Worm (Caenorhabditis elegans) whole organism, early embryonic: ENCODE results near the gene gst-30.
A peak's percentile ranks its signal among the peaks of the same experiment; 100 is the strongest.

Experiments used
- B0310.2 ChIP-seq: sonication (generic microtip); optimal IDR thresholded peaks from 2 replicates; lab custom pipeline; 2016; ENCODE audit warnings: mild to moderate bottlenecking, missing genetic modification characterization, missing compliant biosample characterization
- F13C5.2 ChIP-seq: sonication (generic microtip); optimal IDR thresholded peaks from 2 replicates; lab custom pipeline; 2017; ENCODE audit warnings: mild to moderate bottlenecking, missing genetic modification characterization, inconsistent platforms, missing compliant biosample characterization
- aly-1 ChIP-seq: sonication (generic microtip); optimal IDR thresholded peaks from 2 replicates; lab custom pipeline; 2016; ENCODE audit warnings: missing genetic modification characterization, missing compliant biosample characterization
- ama-1 ChIP-seq: fragments of 150-350 bp; optimal IDR thresholded peaks from 2 replicates; lab custom pipeline; 2014
- ceh-13 ChIP-seq: fragments of 200-800 bp; sonication (Bioruptor generic); optimal IDR thresholded peaks from 2 replicates; lab custom pipeline; 2018; ENCODE audit warnings: mild to moderate bottlenecking, missing genetic modification characterization, missing compliant biosample characterization
- ceh-36 ChIP-seq: sonication (generic microtip); optimal IDR thresholded peaks from 2 replicates; lab custom pipeline; 2016; ENCODE audit warnings: missing genetic modification characterization, inconsistent platforms, missing compliant biosample characterization
- ets-7 ChIP-seq: sonication (generic microtip); optimal IDR thresholded peaks from 2 replicates; lab custom pipeline; 2016; ENCODE audit warnings: missing genotype, missing genetic modification characterization, missing compliant biosample characterization
- flt-1 ChIP-seq: fragments of 200-800 bp; sonication (Bioruptor generic); IDR thresholded peaks from 2 replicates; pipeline ENCODE4 v1.3.6; 2022; ENCODE audit warnings: missing genetic modification characterization, missing compliant biosample characterization
- hmbx-1 ChIP-seq: sonication (generic microtip); optimal IDR thresholded peaks from 2 replicates; lab custom pipeline; 2016; ENCODE audit warnings: mild to moderate bottlenecking, missing genetic modification characterization, missing compliant biosample characterization
- hmg-4 ChIP-seq: fragments of 200-800 bp; sonication (Bioruptor generic); optimal IDR thresholded peaks from 2 replicates; lab custom pipeline; 2018; ENCODE audit warnings: mild to moderate bottlenecking, missing genetic modification characterization, missing compliant biosample characterization
- hnd-1 ChIP-seq: sonication (generic microtip); optimal IDR thresholded peaks from 2 replicates; lab custom pipeline; 2016; ENCODE audit warnings: missing genetic modification characterization, missing compliant biosample characterization
- pes-1 ChIP-seq: fragments of 200-800 bp; sonication (Bioruptor generic); IDR thresholded peaks from 2 replicates; pipeline ENCODE4 v1.3.6; 2022; ENCODE audit warnings: missing genetic modification reagents, missing genetic modification characterization, missing compliant biosample characterization
- scrt-1 ChIP-seq: fragments of 200-800 bp; sonication (Bioruptor generic); IDR thresholded peaks from 2 replicates; pipeline ENCODE4 v1.3.6; 2022; ENCODE audit warnings: missing genetic modification characterization, missing compliant biosample characterization
- sea-1 ChIP-seq: fragments of 200-800 bp; sonication (Bioruptor generic); conservative IDR thresholded peaks from 2 replicates; pipeline ENCODE4 v1.3.6; 2022; ENCODE audit warnings: missing genetic modification characterization, missing compliant biosample characterization
- tbx-11 ChIP-seq: fragments of 200-800 bp; sonication (Bioruptor generic); IDR thresholded peaks from 2 replicates; pipeline ENCODE4 v1.3.6; 2022; ENCODE audit warnings: missing genetic modification characterization, missing compliant biosample characterization
- tbx-37 ChIP-seq: fragments of 200-800 bp; sonication (Bioruptor generic); conservative IDR thresholded peaks from 2 replicates; pipeline ENCODE4 v1.3.6; 2022; ENCODE audit warnings: missing genetic modification reagents, missing genetic modification characterization, missing compliant biosample characterization
- tra-4 ChIP-seq: sonication (generic microtip); optimal IDR thresholded peaks from 2 replicates; lab custom pipeline; 2017; ENCODE audit warnings: missing genetic modification characterization, missing compliant biosample characterization

The gst-30 gene

DNA sequence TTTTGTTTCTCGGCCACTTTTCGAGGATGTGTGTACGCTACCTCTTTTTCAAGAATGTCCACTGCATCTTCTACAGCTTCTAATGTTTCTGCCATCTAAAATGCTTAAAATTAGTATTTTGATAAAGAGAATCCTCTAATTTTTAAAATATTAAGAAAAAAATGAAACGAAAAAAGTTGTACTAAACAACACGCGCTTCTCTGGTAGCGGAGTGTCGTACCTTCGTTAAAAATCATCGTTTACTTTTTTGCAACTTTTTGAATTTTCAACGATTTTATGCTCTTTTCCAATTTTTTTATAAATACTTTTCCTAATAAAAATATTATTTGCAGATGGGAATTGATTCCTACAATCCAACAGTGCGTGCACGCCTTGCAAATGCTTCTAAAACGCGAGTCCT lies 10.8 kb upstream of the gst-30 start, which contains the start of the genes gldi-11 and ZK546.2:
gldi-11 (minus strand) TSS at position 95 of the 400 bp plus-strand sequence.
ZK546.2 (plus strand) TSS at position 333 of the 400 bp plus-strand sequence.
- TF ChIP-seq ets-7 (no peak), hmbx-1 (tag; lab: Kevin White, UChicago) (no peak), ceh-36 (tag; lab: Kevin White, UChicago) (no peak), ama-1 (no peak), F13C5.2 (tag; lab: Kevin White, UChicago) (no peak), scrt-1 (GFP tag; lab: Robert Waterston, UW) (no peak), flt-1 (GFP tag; lab: Robert Waterston, UW) (no peak), pes-1 (GFP tag; lab: Robert Waterston, UW) (no peak), hmg-4 (no peak), tra-4 (tag; lab: Kevin White, UChicago) (no peak), aly-1 (tag; lab: Kevin White, UChicago) (no peak), ceh-13 (no peak), B0310.2 (no peak), tbx-37 (no peak), sea-1 (GFP tag; lab: Robert Waterston, UW) (no peak), tbx-11 (GFP tag; lab: Robert Waterston, UW) (no peak), hnd-1 (tag; lab: Kevin White, UChicago) (no peak)

DNA sequence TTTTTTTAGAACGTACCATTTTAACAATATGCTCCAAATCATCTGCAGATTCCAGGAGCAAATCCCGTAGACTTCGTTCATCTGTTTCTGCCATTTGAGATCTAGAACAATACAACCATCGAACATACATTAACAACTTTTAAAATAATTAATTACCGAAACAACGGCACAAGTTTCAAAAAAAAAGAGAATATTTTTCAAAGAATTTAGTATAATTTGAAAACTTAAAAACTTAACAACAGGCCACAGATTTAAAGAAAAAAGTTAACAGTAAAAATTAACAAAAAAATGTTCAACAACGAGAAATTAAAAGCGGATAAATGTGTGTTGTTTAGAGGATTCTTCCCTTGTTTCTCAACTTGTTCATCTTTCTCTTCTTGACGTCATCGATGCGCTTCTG lies 9.0 kb upstream of the gst-30 start, which contains the start of gene mdt-4:
mdt-4 (minus strand) TSS at position 101 of the 400 bp plus-strand sequence.
- TF ChIP-seq hnd-1 (tag; lab: Kevin White, UChicago) (no peak), ama-1 (no peak), sea-1 (GFP tag; lab: Robert Waterston, UW) (no peak), ceh-13 (no peak), hmg-4 (no peak), scrt-1 (GFP tag; lab: Robert Waterston, UW) (no peak), tbx-11 (GFP tag; lab: Robert Waterston, UW) (no peak), ceh-36 (tag; lab: Kevin White, UChicago) (no peak), flt-1 (GFP tag; lab: Robert Waterston, UW) (no peak), tbx-37 (no peak), B0310.2 (no peak), tra-4 (tag; lab: Kevin White, UChicago) (no peak), hmbx-1 (tag; lab: Kevin White, UChicago) (no peak), F13C5.2 (tag; lab: Kevin White, UChicago) (no peak), ets-7 (no peak), aly-1 (tag; lab: Kevin White, UChicago) (no peak), pes-1 (GFP tag; lab: Robert Waterston, UW) (no peak)

DNA sequence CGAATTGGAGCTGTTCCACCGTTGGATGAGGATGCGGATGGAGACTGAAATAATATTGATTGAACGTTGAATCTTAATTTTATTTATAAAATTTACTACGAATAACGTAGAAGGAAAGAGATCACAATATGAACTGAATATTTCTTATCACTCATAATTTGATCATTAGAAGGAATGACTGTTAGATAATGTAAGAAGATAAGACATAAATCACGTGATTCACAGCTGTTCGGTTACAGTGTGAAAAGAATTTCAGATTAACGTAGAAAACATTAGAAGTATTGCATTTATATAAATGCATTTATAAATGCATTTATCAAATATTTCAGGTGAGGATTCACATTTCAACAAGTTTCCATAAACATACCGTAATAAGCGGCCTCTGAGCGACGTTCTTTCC lies 8.0 kb upstream of the gst-30 start:
- no peak for TF ChIP-seq flt-1 (GFP tag; lab: Robert Waterston, UW)
- TF ChIP-seq ceh-13, result no peak
- TF ChIP-seq ceh-36 (tag; lab: Kevin White, UChicago), result no peak
- TF ChIP-seq F13C5.2 (tag; lab: Kevin White, UChicago), result no peak
- no peak for TF ChIP-seq tbx-11 (GFP tag; lab: Robert Waterston, UW)

DNA sequence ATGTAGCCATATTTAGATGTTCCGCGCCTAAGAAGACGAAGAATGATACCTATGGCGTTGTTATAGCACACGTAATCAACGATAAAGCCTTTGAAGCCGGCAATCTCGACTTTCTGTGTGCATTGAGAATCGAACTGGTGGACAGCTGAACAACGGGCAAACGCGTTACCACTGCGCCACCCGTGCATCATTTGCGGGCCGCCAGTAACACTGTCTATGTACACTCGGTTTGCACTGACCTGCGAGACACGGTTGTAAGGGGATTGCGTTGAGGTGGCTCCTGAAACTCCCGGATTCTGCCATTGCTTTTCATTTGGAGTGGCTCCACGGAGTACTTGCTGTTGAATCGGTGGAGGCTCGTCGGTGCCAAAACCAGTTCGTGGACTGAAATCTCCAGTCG lies 7.5 kb upstream of the gst-30 start:
- peak; percentile 74; the same call in 1 of the 2 replicates for TF ChIP-seq tbx-11 (GFP tag; lab: Robert Waterston, UW)
- TF ChIP-seq hmbx-1 (tag; lab: Kevin White, UChicago), result peak; percentile 58
- peak; percentile 79 for TF ChIP-seq sea-1 (GFP tag; lab: Robert Waterston, UW)
- TF ChIP-seq aly-1 (tag; lab: Kevin White, UChicago), result peak; percentile 87
- peak; percentile 22 for TF ChIP-seq ama-1
- TF ChIP-seq pes-1 (GFP tag; lab: Robert Waterston, UW), result peak; percentile 90
- peak; percentile 95 for TF ChIP-seq hmg-4
- TF ChIP-seq ceh-13, result peak; percentile 79
- TF ChIP-seq F13C5.2 (tag; lab: Kevin White, UChicago), result peak; percentile 68
- peak; percentile 79 for TF ChIP-seq flt-1 (GFP tag; lab: Robert Waterston, UW)
- TF ChIP-seq B0310.2, result peak; percentile 83
- TF ChIP-seq ets-7, result peak; percentile 29
- no peak for TF ChIP-seq tra-4 (tag; lab: Kevin White, UChicago)
- peak; percentile 85 for TF ChIP-seq scrt-1 (GFP tag; lab: Robert Waterston, UW)
- peak; percentile 89 for TF ChIP-seq ceh-36 (tag; lab: Kevin White, UChicago)
- peak; percentile 71 for TF ChIP-seq tbx-37
- peak; percentile 47 for TF ChIP-seq hnd-1 (tag; lab: Kevin White, UChicago)

ce11 chrII:4941541-4942206 lies 6.8 kb upstream of the gst-30 start, which contains the start of gene ZK546.19:
Gene ZK546.19 (plus strand): TSS chrII:4941726.
- TF ChIP-seq tbx-11 (GFP tag; lab: Robert Waterston, UW), result no peak
- no peak for TF ChIP-seq sea-1 (GFP tag; lab: Robert Waterston, UW)
- no peak for TF ChIP-seq tra-4 (tag; lab: Kevin White, UChicago)
- no peak for TF ChIP-seq hmg-4
- no peak for TF ChIP-seq hnd-1 (tag; lab: Kevin White, UChicago)
- no peak for TF ChIP-seq pes-1 (GFP tag; lab: Robert Waterston, UW)
- no peak for TF ChIP-seq ceh-13
- no peak for TF ChIP-seq B0310.2
- no peak for TF ChIP-seq aly-1 (tag; lab: Kevin White, UChicago)
- TF ChIP-seq ceh-36 (tag; lab: Kevin White, UChicago), result no peak
- TF ChIP-seq tbx-37, result no peak

- no peak for TF ChIP-seq hmbx-1 (tag; lab: Kevin White, UChicago)
- TF ChIP-seq tbx-11 (GFP tag; lab: Robert Waterston, UW), result no peak
- TF ChIP-seq F13C5.2 (tag; lab: Kevin White, UChicago), result no peak
- no peak for TF ChIP-seq ets-7
- no peak for TF ChIP-seq sea-1 (GFP tag; lab: Robert Waterston, UW)
- no peak for TF ChIP-seq tra-4 (tag; lab: Kevin White, UChicago)
- TF ChIP-seq B0310.2, result no peak
- no peak for TF ChIP-seq ceh-13
- no peak for TF ChIP-seq flt-1 (GFP tag; lab: Robert Waterston, UW)
- TF ChIP-seq hmg-4, result no peak
- no peak for TF ChIP-seq hnd-1 (tag; lab: Kevin White, UChicago)
- TF ChIP-seq ceh-36 (tag; lab: Kevin White, UChicago), result no peak
Measured at ce11 chrII:4941050-4941449, 6.2 kb upstream of the gst-30 start, which contains the start of gene cblc-1. Gene cblc-1 (minus strand): TSS chrII:4941150.
